Fruit fly (Drosophila melanogaster) whole organism, embryonic: Measurements from ENCODE around the gene Gr22c.

ENCODE experiments used
- Antp ChIP-seq: fragments of 200-800 bp; sonication (Bioruptor generic); optimal IDR thresholded peaks from 3 replicates; lab custom pipeline; 2016; ENCODE audit warnings: missing biosample characterization, missing genetic modification characterization
- BEAF-32 ChIP-seq: fragments of 200-800 bp; sonication (Bioruptor generic); optimal IDR thresholded peaks from 3 replicates; lab custom pipeline; 2017; ENCODE audit warnings: missing biosample characterization, missing genetic modification characterization, mild to moderate bottlenecking, moderate library complexity, missing genetic modification reagents
- CG14014 ChIP-seq: fragments of 200-800 bp; sonication (Bioruptor generic); IDR thresholded peaks from 2 replicates; pipeline ENCODE4 v1.3.6; 2022; ENCODE audit warnings: missing biosample characterization, missing genetic modification characterization
- CG16779 ChIP-seq: fragments of 200-800 bp; sonication (Bioruptor generic); IDR thresholded peaks from 2 replicates; pipeline ENCODE4 v1.3.6; 2022; ENCODE audit warnings: missing biosample characterization, missing genetic modification characterization
- CG17328 ChIP-seq: fragments of 200-800 bp; sonication (Bioruptor generic); IDR thresholded peaks from 2 replicates; pipeline ENCODE4 v1.3.6; 2022; ENCODE audit warnings: missing biosample characterization, missing genetic modification characterization
- CG17802 ChIP-seq: fragments of 200-800 bp; sonication (Bioruptor generic); optimal IDR thresholded peaks from 2 replicates; lab custom pipeline; 2018; ENCODE audit warnings: missing biosample characterization, mild to moderate bottlenecking, missing genetic modification characterization, moderate library complexity
- CG17829 ChIP-seq: fragments of 200-800 bp; optimal IDR thresholded peaks from 2 replicates; lab custom pipeline; 2019; ENCODE audit warnings: missing biosample characterization, mild to moderate bottlenecking, missing genetic modification characterization, moderate library complexity
- CG18599 ChIP-seq: fragments of 200-800 bp; sonication (Bioruptor generic); optimal IDR thresholded peaks from 3 replicates; lab custom pipeline; 2017; ENCODE audit warnings: missing biosample characterization, missing genetic modification characterization, mild to moderate bottlenecking, moderate library complexity, missing genetic modification reagents
- CG2129 ChIP-seq: fragments of 200-800 bp; sonication (Bioruptor generic); IDR thresholded peaks from 2 replicates; pipeline ENCODE4 v1.3.6; 2022; ENCODE audit warnings: missing biosample characterization, missing genetic modification characterization; ENCODE audit not compliant: partially characterized antibody
- CG31224 ChIP-seq: fragments of 200-800 bp; sonication (Bioruptor generic); IDR thresholded peaks from 2 replicates; pipeline ENCODE4 v1.3.6; 2022; ENCODE audit warnings: missing biosample characterization, missing genetic modification characterization
- CG31365 ChIP-seq: fragments of 200-800 bp; sonication (Bioruptor generic); optimal IDR thresholded peaks from 2 replicates; lab custom pipeline; 2018; ENCODE audit warnings: missing biosample characterization, mild to moderate bottlenecking, missing genetic modification characterization
- CG34224 ChIP-seq: fragments of 200-800 bp; sonication (Bioruptor generic); IDR thresholded peaks from 3 replicates; pipeline ENCODE4 v1.3.6; 2022; ENCODE audit warnings: missing biosample characterization, missing genetic modification characterization; ENCODE audit not compliant: partially characterized antibody
- CG4617 ChIP-seq: fragments of 200-800 bp; sonication (Bioruptor generic); optimal IDR thresholded peaks from 3 replicates; lab custom pipeline; 2016; ENCODE audit warnings: missing biosample characterization, missing genetic modification characterization, borderline replicate concordance
- CG7928 ChIP-seq: fragments of 200-800 bp; sonication (Bioruptor generic); optimal IDR thresholded peaks from 2 replicates; lab custom pipeline; 2017; ENCODE audit warnings: missing biosample characterization, mild to moderate bottlenecking, missing genetic modification characterization
- Ets97D ChIP-seq: fragments of 200-800 bp; sonication (Bioruptor generic); optimal IDR thresholded peaks from 3 replicates; lab custom pipeline; 2016; ENCODE audit warnings: missing biosample characterization, missing genetic modification characterization
- Mad ChIP-seq: fragments of 200-800 bp; sonication (Bioruptor generic); optimal IDR thresholded peaks from 2 replicates; lab custom pipeline; 2016; ENCODE audit warnings: missing biosample characterization, missing genetic modification characterization
- Med ChIP-seq: fragments of 200-800 bp; sonication (Bioruptor generic); peaks from one replicate; lab custom pipeline; 2016; ENCODE audit warnings: missing biosample characterization, missing genetic modification characterization, mild to moderate bottlenecking, inconsistent platforms, moderate library complexity
- NC2β ChIP-seq: fragments of 200-800 bp; sonication (Bioruptor generic); optimal IDR thresholded peaks from 2 replicates; lab custom pipeline; 2016; ENCODE audit warnings: missing biosample characterization, missing genetic modification characterization
- Neu2 ChIP-seq: fragments of 200-800 bp; sonication (Bioruptor generic); optimal IDR thresholded peaks from 3 replicates; lab custom pipeline; 2016; ENCODE audit warnings: missing biosample characterization, missing genetic modification characterization, borderline replicate concordance
- Scr ChIP-seq: fragments of 200-800 bp; sonication (Bioruptor generic); IDR thresholded peaks from 2 replicates; pipeline ENCODE4 v1.3.6; 2022; ENCODE audit warnings: missing biosample characterization, missing genetic modification characterization; ENCODE audit not compliant: partially characterized antibody
- Spps ChIP-seq: fragments of 200-800 bp; sonication (Bioruptor generic); optimal IDR thresholded peaks from 2 replicates; lab custom pipeline; 2018; ENCODE audit warnings: missing biosample characterization, mild to moderate bottlenecking, missing genetic modification characterization
- Sry-δ ChIP-seq: fragments of 200-800 bp; sonication (Bioruptor generic); optimal IDR thresholded peaks from 2 replicates; lab custom pipeline; 2016; ENCODE audit warnings: missing biosample characterization, missing genetic modification characterization
- Vsx1 ChIP-seq: fragments of 200-800 bp; sonication (Bioruptor generic); optimal IDR thresholded peaks from 2 replicates; lab custom pipeline; 2017; ENCODE audit warnings: missing biosample characterization, mild to moderate bottlenecking, missing genetic modification characterization, missing genetic modification reagents
- YL-1 ChIP-seq: fragments of 200-800 bp; sonication (Bioruptor generic); optimal IDR thresholded peaks from 3 replicates; lab custom pipeline; 2017; ENCODE audit warnings: missing biosample characterization, mild to moderate bottlenecking, missing genetic modification characterization
- abd-A ChIP-seq: fragments of 200-800 bp; sonication (Bioruptor generic); optimal IDR thresholded peaks from 3 replicates; lab custom pipeline; 2019; ENCODE audit warnings: missing biosample characterization, mild to moderate bottlenecking, missing genetic modification characterization, moderate library complexity
- amos ChIP-seq: fragments of 200-800 bp; sonication (Bioruptor generic); IDR thresholded peaks from 2 replicates; pipeline ENCODE4 v1.3.6; 2022; ENCODE audit warnings: missing biosample characterization, missing genetic modification characterization; ENCODE audit not compliant: partially characterized antibody
- bbx ChIP-seq: fragments of 200-800 bp; sonication (Bioruptor generic); IDR thresholded peaks from 2 replicates; pipeline ENCODE4 v1.3.6; 2022; ENCODE audit warnings: missing biosample characterization, missing genetic modification characterization; ENCODE audit not compliant: partially characterized antibody
- cato ChIP-seq: fragments of 200-800 bp; sonication (Bioruptor generic); optimal IDR thresholded peaks from 2 replicates; lab custom pipeline; 2016; ENCODE audit warnings: missing biosample characterization, missing genetic modification characterization, borderline replicate concordance
- disco-r ChIP-seq: fragments of 200-800 bp; sonication (Bioruptor generic); optimal IDR thresholded peaks from 2 replicates; lab custom pipeline; 2016; ENCODE audit warnings: missing biosample characterization, missing genetic modification characterization
- fu2 ChIP-seq: fragments of 200-800 bp; sonication (Bioruptor generic); optimal IDR thresholded peaks from 2 replicates; lab custom pipeline; 2016; ENCODE audit warnings: missing biosample characterization, missing genetic modification characterization
- gsb ChIP-seq: fragments of 200-800 bp; sonication (Bioruptor generic); IDR thresholded peaks from 2 replicates; pipeline ENCODE4 v1.3.6; 2022; ENCODE audit warnings: missing biosample characterization, missing genetic modification characterization
- hkb ChIP-seq, 2 experiments: fragments of 200-800 bp in 1 of 2; fragments of >200 bp in 1 of 2; sonication (Bioruptor generic) in 1 of 2; IDR thresholded peaks in 1 of 2; optimal IDR thresholded peaks in 1 of 2; 2 replicates each; pipeline versions ENCODE4 v1.3.6 to Lab custom; 2017 to 2022; ENCODE audit warnings: missing biosample characterization in 1 of 2, missing genetic modification characterization in 1 of 2
- inv ChIP-seq: fragments of 200-800 bp; sonication (Bioruptor generic); IDR thresholded peaks from 2 replicates; pipeline ENCODE4 v1.3.6; 2022; ENCODE audit warnings: missing biosample characterization, missing genetic modification characterization; ENCODE audit not compliant: partially characterized antibody
- jumu ChIP-seq: fragments of 200-800 bp; sonication (Bioruptor generic); optimal IDR thresholded peaks from 3 replicates; lab custom pipeline; 2016; ENCODE audit warnings: missing biosample characterization, missing genetic modification characterization
- mld ChIP-seq: fragments of 200-800 bp; sonication (Bioruptor generic); IDR thresholded peaks from 3 replicates; pipeline ENCODE4 v1.3.6; 2022; ENCODE audit warnings: missing biosample characterization, missing genetic modification characterization; ENCODE audit not compliant: partially characterized antibody
- nerfin-2 ChIP-seq: fragments of 200-800 bp; sonication (Bioruptor generic); IDR thresholded peaks from 2 replicates; pipeline ENCODE4 v1.3.6; 2022; ENCODE audit warnings: missing biosample characterization, missing genetic modification characterization; ENCODE audit not compliant: partially characterized antibody
- nmo ChIP-seq: fragments of 200-800 bp; sonication (Bioruptor generic); optimal IDR thresholded peaks from 2 replicates; lab custom pipeline; 2018; ENCODE audit warnings: missing biosample characterization, mild to moderate bottlenecking, missing genetic modification characterization, moderate library complexity
- row ChIP-seq: fragments of 200-800 bp; sonication (Bioruptor generic); IDR thresholded peaks from 3 replicates; pipeline ENCODE4 v1.3.6; 2022; ENCODE audit warnings: missing biosample characterization, missing genetic modification characterization
- stwl ChIP-seq: fragments of 200-800 bp; sonication (Bioruptor generic); optimal IDR thresholded peaks from 3 replicates; lab custom pipeline; 2018; ENCODE audit warnings: missing biosample characterization, mild to moderate bottlenecking, missing genetic modification characterization, moderate library complexity
- tgo ChIP-seq: fragments of 200-800 bp; sonication (Bioruptor generic); IDR thresholded peaks from 3 replicates; pipeline ENCODE4 v1.3.6; 2022; ENCODE audit warnings: missing biosample characterization, missing genetic modification characterization
- tio ChIP-seq: fragments of 200-800 bp; sonication (Bioruptor generic); optimal IDR thresholded peaks from 2 replicates; lab custom pipeline; 2017; ENCODE audit warnings: missing biosample characterization, missing genetic modification characterization, inconsistent platforms
- trem ChIP-seq: fragments of 200-800 bp; optimal IDR thresholded peaks from 3 replicates; lab custom pipeline; 2019; ENCODE audit warnings: missing biosample characterization, mild to moderate bottlenecking, missing genetic modification characterization, moderate library complexity

Gr22c gene

dm6 chr2L:1787929-1788328 is 3.7 kb downstream of the Gr22c start (continued):
- TF ChIP-seq tio (no peak), CG18599 (peak; percentile 41)

dm6 chr2L:1783762-1784161 is 7.9 kb downstream of the Gr22c start, which contains the start of gene Gr22e:
Gene Gr22e (plus strand): TSS chr2L:1784062.
- no peak for TF ChIP-seq abd-A (tag; lab: Kevin White, UChicago)
- TF ChIP-seq CG34224 (GFP tag; lab: Robert Waterston, UW) = no peak
- no peak for TF ChIP-seq tgo (GFP tag; lab: Robert Waterston, UW)
- TF ChIP-seq CG7928 (GFP tag; lab: Kevin White, UChicago) = no peak

dm6 chr2L:1758853-1759252 is 32.8 kb downstream of the Gr22c start, which contains the start of gene CG17650:
Gene CG17650 (minus strand): TSS chr2L:1759093.
- no peak for TF ChIP-seq Antp
- TF ChIP-seq Sry-δ (GFP tag; lab: Kevin White, UChicago) = peak; percentile 14
- peak; percentile 96 for TF ChIP-seq Neu2 (GFP tag; lab: Kevin White, UChicago)
- TF ChIP-seq amos (GFP tag; lab: Robert Waterston, UW) = peak; percentile 29; the same call in 1 of the 2 replicates
- TF ChIP-seq BEAF-32 (GFP tag; lab: Kevin White, UChicago) = peak; percentile 18
- TF ChIP-seq stwl = peak; percentile 48
- no peak for TF ChIP-seq gsb (GFP tag; lab: Robert Waterston, UW)
- TF ChIP-seq mld (GFP tag; lab: Robert Waterston, UW) = no peak

- TF ChIP-seq NC2β (GFP tag; lab: Kevin White, UChicago) = no peak
- no peak for TF ChIP-seq CG17802 (tag; lab: Kevin White, UChicago)
- TF ChIP-seq fu2 (GFP tag; lab: Kevin White, UChicago) = no peak
- no peak for TF ChIP-seq cato (GFP tag; lab: Kevin White, UChicago)
- no peak for TF ChIP-seq Mad (GFP tag; lab: Kevin White, UChicago)
- no peak for TF ChIP-seq trem (tag; lab: Kevin White, UChicago)
These were observed 35.3 kb downstream of the Gr22c start, which contains the start of gene Gr22f for dm6 chr2L:1756351-1756750. Gene Gr22f (minus strand): TSS chr2L:1756451.

dm6 chr2L:1751953-1752352 is 39.7 kb downstream of the Gr22c start, which contains the start of the genes CG17712 and CG17648:
Gene CG17712 (minus strand): TSS chr2L:1752122.
Gene CG17648 (plus strand): TSS chr2L:1752308.
- TF ChIP-seq disco-r (GFP tag; lab: Kevin White, UChicago) (no peak), jumu (GFP tag; lab: Kevin White, UChicago) (no peak), Med (peak; percentile 82), CG4617 (GFP tag; lab: Kevin White, UChicago) (peak; percentile 64), Spps (tag; lab: Kevin White, UChicago) (no peak), Ets97D (GFP tag; lab: Kevin White, UChicago) (peak; percentile 27), bbx (peak; percentile 87), inv (GFP tag; lab: Robert Waterston, UW) (peak; percentile 65), row (GFP tag; lab: Robert Waterston, UW) (peak; percentile 73), Vsx1 (GFP tag; lab: Kevin White, UChicago) (no peak), CG17829 (tag; lab: Kevin White, UChicago) (peak; percentile 9), CG17328 (0 out of 2 replicates have a peak, but pooled peaks have one; percentile 17), CG2129 (GFP tag; lab: Robert Waterston, UW) (peak; percentile 51), CG14014 (GFP tag; lab: Robert Waterston, UW) (no peak), nerfin-2 (GFP tag; lab: Robert Waterston, UW) (peak; percentile 56), YL-1 (GFP tag; lab: Kevin White, UChicago) (peak; percentile 30), nmo (GFP tag; lab: Kevin White, UChicago) (peak; percentile 20), CG31365 (no peak), Scr (GFP tag; lab: Robert Waterston, UW) (peak; percentile 85), hkb (optimal IDR thresholded peaks at IDR 0.05; lab: Kevin White, UChicago) (no peak), hkb (GFP tag; IDR thresholded peaks at IDR 0.05; lab: Robert Waterston, UW) (no peak), CG7928 (GFP tag; lab: Kevin White, UChicago) (peak; percentile 83), CG16779 (GFP tag; lab: Robert Waterston, UW) (no peak), CG31224 (no peak), mld (GFP tag; lab: Robert Waterston, UW) (peak; percentile 60; the same call in 1 of the 3 replicates)
